Worm (Caenorhabditis elegans) whole organism, late embryonic: ENCODE measurements around the gene F46F5.1.

Experiments
- C38D4.7 ChIP-seq: fragments of 200-800 bp; sonication (Bioruptor generic); optimal IDR thresholded peaks from 2 replicates; lab custom pipeline; 2018; ENCODE audit warnings: mild to moderate bottlenecking, missing genetic modification characterization, moderate library complexity, missing compliant biosample characterization
- Y22D7AL.16 ChIP-seq: sonication (generic microtip); optimal IDR thresholded peaks from 2 replicates; lab custom pipeline; 2016; ENCODE audit warnings: missing genetic modification characterization, missing compliant biosample characterization
- ahr-1 ChIP-seq: sonication (generic microtip); optimal IDR thresholded peaks from 2 replicates; lab custom pipeline; 2016; ENCODE audit warnings: missing genetic modification characterization, missing compliant biosample characterization
- ama-1 ChIP-seq: fragments of 150-350 bp; optimal IDR thresholded peaks from 2 replicates; lab custom pipeline; 2014
- ceh-14 ChIP-seq: sonication (generic microtip); optimal IDR thresholded peaks from 2 replicates; lab custom pipeline; 2016; ENCODE audit warnings: missing genotype, missing genetic modification characterization, missing compliant biosample characterization
- ceh-18 ChIP-seq: sonication (generic microtip); optimal IDR thresholded peaks from 2 replicates; lab custom pipeline; 2016; ENCODE audit warnings: missing genetic modification characterization, missing compliant biosample characterization
- ceh-22 ChIP-seq: sonication (generic microtip); optimal IDR thresholded peaks from 2 replicates; lab custom pipeline; 2017; ENCODE audit warnings: missing biosample characterization, missing genetic modification characterization
- ceh-30 ChIP-seq: fragments of 150-350 bp; optimal IDR thresholded peaks from 2 replicates; lab custom pipeline; 2014; ENCODE audit warnings: missing biosample characterization, missing genetic modification characterization
- ceh-31 ChIP-seq: sonication (generic microtip); optimal IDR thresholded peaks from 2 replicates; lab custom pipeline; 2016; ENCODE audit warnings: missing genetic modification characterization, missing compliant biosample characterization
- ceh-34 ChIP-seq: sonication (generic microtip); optimal IDR thresholded peaks from 2 replicates; lab custom pipeline; 2016; ENCODE audit warnings: mild to moderate bottlenecking, missing genetic modification characterization, missing compliant biosample characterization
- ceh-48 ChIP-seq: sonication (generic microtip); optimal IDR thresholded peaks from 2 replicates; lab custom pipeline; 2016; ENCODE audit warnings: missing genetic modification characterization, inconsistent platforms, missing compliant biosample characterization
- ceh-9 ChIP-seq: sonication (generic microtip); optimal IDR thresholded peaks from 2 replicates; lab custom pipeline; 2016; ENCODE audit warnings: mild to moderate bottlenecking, missing genetic modification characterization, inconsistent platforms, missing compliant biosample characterization
- elt-2 ChIP-seq: sonication (generic microtip); optimal IDR thresholded peaks from 2 replicates; lab custom pipeline; 2016; ENCODE audit warnings: missing genetic modification reagents, missing genetic modification characterization, missing compliant biosample characterization
- elt-4 ChIP-seq: sonication (generic microtip); optimal IDR thresholded peaks from 2 replicates; lab custom pipeline; 2016; ENCODE audit warnings: missing genetic modification characterization, missing compliant biosample characterization
- ets-4 ChIP-seq: sonication (generic microtip); optimal IDR thresholded peaks from 2 replicates; lab custom pipeline; 2016; ENCODE audit warnings: missing genetic modification characterization, missing compliant biosample characterization
- fkh-10 ChIP-seq: fragments of 150-350 bp; optimal IDR thresholded peaks from 2 replicates; lab custom pipeline; 2014; ENCODE audit warnings: missing biosample characterization, missing genetic modification reagents, missing genetic modification characterization
- fkh-6 ChIP-seq: sonication (generic microtip); optimal IDR thresholded peaks from 2 replicates; lab custom pipeline; 2016; ENCODE audit warnings: missing genetic modification characterization, missing compliant biosample characterization
- gmeb-2 ChIP-seq: sonication (generic microtip); optimal IDR thresholded peaks from 2 replicates; lab custom pipeline; 2016; ENCODE audit warnings: missing genetic modification characterization, inconsistent platforms, missing compliant biosample characterization
- hlh-15 ChIP-seq: sonication (generic microtip); optimal IDR thresholded peaks from 2 replicates; lab custom pipeline; 2016; ENCODE audit warnings: missing genetic modification characterization, missing compliant biosample characterization
- hlh-6 ChIP-seq: sonication (generic microtip); optimal IDR thresholded peaks from 2 replicates; lab custom pipeline; 2016; ENCODE audit warnings: missing genotype, missing genetic modification characterization, missing compliant biosample characterization
- hlh-8 ChIP-seq: sonication (generic microtip); optimal IDR thresholded peaks from 2 replicates; lab custom pipeline; 2016; ENCODE audit warnings: missing genotype, missing genetic modification characterization, missing compliant biosample characterization
- lim-6 ChIP-seq: sonication (generic microtip); optimal IDR thresholded peaks from 2 replicates; lab custom pipeline; 2016; ENCODE audit warnings: missing genetic modification characterization, missing compliant biosample characterization
- nfya-1 ChIP-seq: sonication (generic microtip); optimal IDR thresholded peaks from 2 replicates; lab custom pipeline; 2017; ENCODE audit warnings: missing genetic modification characterization, mild to moderate bottlenecking, missing compliant biosample characterization, antibody characterized with exemption, moderate library complexity
- nhr-232 ChIP-seq: sonication (generic microtip); optimal IDR thresholded peaks from 2 replicates; lab custom pipeline; 2016; ENCODE audit warnings: missing genetic modification characterization, missing compliant biosample characterization
- npax-4 ChIP-seq: sonication (generic microtip); optimal IDR thresholded peaks from 2 replicates; lab custom pipeline; 2016; ENCODE audit warnings: missing genetic modification characterization, missing compliant biosample characterization
- pag-3 ChIP-seq: sonication (generic microtip); optimal IDR thresholded peaks from 2 replicates; lab custom pipeline; 2016; ENCODE audit warnings: missing compliant biosample characterization, missing genetic modification characterization, borderline replicate concordance
- pat-9 ChIP-seq: fragments of 200-800 bp; sonication (Bioruptor generic); optimal IDR thresholded peaks from 2 replicates; lab custom pipeline; 2018; ENCODE audit warnings: mild to moderate bottlenecking, missing genetic modification characterization, moderate library complexity, missing compliant biosample characterization
- pax-1 ChIP-seq: fragments of 150-350 bp; optimal IDR thresholded peaks from 2 replicates; lab custom pipeline; 2014; ENCODE audit warnings: missing biosample characterization, missing genetic modification characterization
- pha-4 ChIP-seq: fragments of 150-350 bp; optimal IDR thresholded peaks from 2 replicates; lab custom pipeline; 2018; ENCODE audit warnings: missing biosample characterization, missing genetic modification reagents, missing genetic modification characterization
- rnt-1 ChIP-seq: sonication (generic microtip); optimal IDR thresholded peaks from 2 replicates; lab custom pipeline; 2016; ENCODE audit warnings: missing genetic modification characterization, missing compliant biosample characterization
- sdc-2 ChIP-seq: sonication (generic microtip); optimal IDR thresholded peaks from 2 replicates; lab custom pipeline; 2016; ENCODE audit warnings: missing genotype, missing genetic modification characterization, missing compliant biosample characterization
- sox-2 ChIP-seq: fragments of 200-800 bp; sonication (Bioruptor generic); IDR thresholded peaks from 2 replicates; pipeline ENCODE4 v1.3.6; 2022; ENCODE audit warnings: missing genetic modification reagents, missing genetic modification characterization, missing compliant biosample characterization
- syd-9 ChIP-seq: sonication (generic microtip); optimal IDR thresholded peaks from 2 replicates; lab custom pipeline; 2016; ENCODE audit warnings: mild to moderate bottlenecking, missing genetic modification characterization, moderate library complexity, missing compliant biosample characterization
- tbx-2 ChIP-seq: sonication (generic microtip); optimal IDR thresholded peaks from 2 replicates; lab custom pipeline; 2016; ENCODE audit warnings: missing genetic modification characterization, missing compliant biosample characterization
- tbx-7 ChIP-seq: sonication (generic microtip); optimal IDR thresholded peaks from 2 replicates; lab custom pipeline; 2016; ENCODE audit warnings: missing genotype, missing genetic modification characterization, missing compliant biosample characterization
- ttx-3 ChIP-seq: sonication (generic microtip); optimal IDR thresholded peaks from 2 replicates; lab custom pipeline; 2016; ENCODE audit warnings: missing genetic modification reagents, missing genetic modification characterization, missing compliant biosample characterization
- unc-3 ChIP-seq, 2 experiments: fragments of 200-800 bp in 1 of 2; sonication (Bioruptor generic) in 1 of 2; sonication (generic microtip) in 1 of 2; conservative IDR thresholded peaks in 1 of 2; optimal IDR thresholded peaks in 1 of 2; 2 replicates each; pipeline versions ENCODE4 v1.3.6 to Lab custom; 2016 to 2022; ENCODE audit warnings: missing compliant biosample characterization in 2 of 2, missing genetic modification characterization in 2 of 2, missing genetic modification reagents in 1 of 2
- unc-42 ChIP-seq: sonication (generic microtip); optimal IDR thresholded peaks from 2 replicates; lab custom pipeline; 2016; ENCODE audit warnings: missing genotype, missing genetic modification characterization, missing compliant biosample characterization
- unc-86 ChIP-seq: sonication (generic microtip); optimal IDR thresholded peaks from 2 replicates; lab custom pipeline; 2016; ENCODE audit warnings: missing genetic modification characterization, missing compliant biosample characterization

Gene F46F5.1

ce11 chrII:764385-764784 is 27.3 kb downstream of the F46F5.1 start:
- TF ChIP-seq hlh-8: no peak
- no peak for TF ChIP-seq ets-4 (tag; lab: Kevin White, UChicago)
- peak; percentile 66 for TF ChIP-seq elt-2 (tag; lab: Kevin White, UChicago)

DNA sequence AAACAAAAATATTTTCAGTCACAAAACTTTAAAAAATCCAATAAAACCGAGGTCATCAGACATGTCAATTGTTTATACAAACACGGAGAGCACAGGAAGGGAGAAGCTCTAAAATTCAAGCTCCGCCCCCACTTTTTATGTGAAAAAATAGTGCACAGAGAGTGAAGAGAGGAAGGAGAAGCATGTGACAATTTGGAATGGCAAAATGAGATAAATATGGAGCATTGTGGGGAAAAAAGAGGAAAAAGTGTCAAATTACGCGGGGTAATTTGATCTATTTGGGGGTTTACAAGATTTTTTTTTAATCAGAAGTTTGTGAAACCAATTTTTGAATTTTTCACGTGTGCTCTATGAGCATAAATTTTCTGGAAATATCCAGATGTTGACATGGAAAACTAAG is 28.8 kb downstream of the F46F5.1 start:
- TF ChIP-seq ceh-48: no peak
- TF ChIP-seq unc-86 (tag; lab: Kevin White, UChicago): no peak
- peak; percentile 90 for TF ChIP-seq ceh-34 (tag; lab: Kevin White, UChicago)
- peak; percentile 21 for TF ChIP-seq unc-42

ce11 chrII:760276-760675 is 31.5 kb downstream of the F46F5.1 start:
- TF ChIP-seq nfya-1: no peak
- no peak for TF ChIP-seq gmeb-2 (tag; lab: Kevin White, UChicago)
- no peak for TF ChIP-seq ceh-48
- no peak for TF ChIP-seq elt-4 (tag; lab: Kevin White, UChicago)
- no peak for TF ChIP-seq fkh-6
- no peak for TF ChIP-seq sdc-2 (tag; lab: Kevin White, UChicago)
- no peak for TF ChIP-seq lim-6 (tag; lab: Kevin White, UChicago)
- no peak for TF ChIP-seq nhr-232
- TF ChIP-seq ttx-3: no peak

DNA sequence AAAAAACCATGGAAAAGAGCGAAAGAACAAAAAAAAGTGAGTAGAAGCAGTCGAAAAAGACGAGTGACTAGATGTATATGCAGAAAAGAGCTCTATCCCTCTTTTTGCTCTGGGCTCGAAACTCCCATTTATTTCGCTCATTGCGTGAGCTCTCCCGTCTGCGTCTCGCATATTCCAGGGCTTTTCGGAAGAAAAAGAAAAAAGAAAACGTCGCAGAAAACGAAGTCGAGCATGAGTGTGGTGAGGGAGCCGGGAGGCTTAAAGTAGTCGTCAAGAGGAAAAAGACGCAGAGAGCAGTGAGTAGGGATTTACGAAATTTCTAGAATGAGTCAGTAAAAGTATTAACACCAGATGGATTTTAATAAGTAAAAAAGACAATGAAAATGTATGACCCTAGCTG is 31.9 kb downstream of the F46F5.1 start:
- TF ChIP-seq ets-4 (tag; lab: Kevin White, UChicago): no peak
- peak; percentile 51 for TF ChIP-seq ceh-14 (tag; lab: Kevin White, UChicago)
- no peak for TF ChIP-seq sdc-2 (tag; lab: Kevin White, UChicago)
- TF ChIP-seq ceh-18 (tag; lab: Kevin White, UChicago): peak; percentile 58
- TF ChIP-seq unc-3 (GFP tag; conservative IDR thresholded peaks at IDR 0.05; lab: Robert Waterston, UW): 0 out of 2 replicates have a peak, but pooled peaks have one; percentile 10
- TF ChIP-seq unc-3 (tag; optimal IDR thresholded peaks at IDR 0.05; lab: Kevin White, UChicago): no peak
- TF ChIP-seq nfya-1: peak; percentile 48
- TF ChIP-seq gmeb-2 (tag; lab: Kevin White, UChicago): no peak
- no peak for TF ChIP-seq rnt-1 (tag; lab: Kevin White, UChicago)
- no peak for TF ChIP-seq pag-3
- TF ChIP-seq ceh-30 (tag; lab: Kevin White, UChicago): no peak
- peak; percentile 64 for TF ChIP-seq unc-42
- peak; percentile 61 for TF ChIP-seq ceh-31 (tag; lab: Kevin White, UChicago)
- TF ChIP-seq syd-9 (tag; lab: Kevin White, UChicago): no peak
- TF ChIP-seq npax-4: no peak
- no peak for TF ChIP-seq ahr-1 (tag; lab: Kevin White, UChicago)
- TF ChIP-seq ceh-22 (tag; lab: Kevin White, UChicago): no peak
- no peak for TF ChIP-seq hlh-8

DNA sequence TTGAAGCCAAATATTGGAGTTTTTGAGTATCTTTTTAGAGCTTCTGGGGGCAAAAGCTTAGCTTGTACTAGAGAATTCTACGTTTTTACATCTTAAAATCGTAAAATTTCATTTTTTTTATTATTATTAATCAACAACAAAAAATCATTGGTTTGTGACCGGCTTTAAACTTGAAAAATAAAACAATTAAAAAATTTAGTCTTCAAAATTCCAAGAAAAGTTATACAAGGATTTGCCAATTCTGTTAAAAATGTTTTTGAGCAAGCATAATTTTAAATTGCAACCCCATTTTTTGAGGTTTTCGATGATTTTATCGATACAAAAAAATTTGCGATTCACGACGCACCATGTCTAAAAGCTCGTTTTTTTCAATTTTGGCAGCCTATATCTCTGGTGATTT is 34.5 kb downstream of the F46F5.1 start:
- TF ChIP-seq sox-2 (GFP tag; lab: Robert Waterston, UW): no peak
- no peak for TF ChIP-seq Y22D7AL.16 (tag; lab: Kevin White, UChicago)
- no peak for TF ChIP-seq hlh-15
- TF ChIP-seq tbx-7 (tag; lab: Kevin White, UChicago): no peak
- no peak for TF ChIP-seq C38D4.7 (GFP tag; lab: Kevin White, UChicago)
- TF ChIP-seq hlh-6 (tag; lab: Kevin White, UChicago): no peak
- no peak for TF ChIP-seq fkh-10 (GFP tag; lab: Kevin White, UChicago)
- TF ChIP-seq unc-42: no peak
- TF ChIP-seq elt-2 (tag; lab: Kevin White, UChicago): no peak
- no peak for TF ChIP-seq tbx-2 (tag; lab: Kevin White, UChicago)
- no peak for TF ChIP-seq pax-1 (tag; lab: Kevin White, UChicago)
- no peak for TF ChIP-seq ama-1 (lab: Kevin White, UChicago)
- TF ChIP-seq pha-4 (tag; lab: Kevin White, UChicago): no peak
- no peak for TF ChIP-seq ceh-9 (tag; lab: Kevin White, UChicago)
- TF ChIP-seq unc-3 (GFP tag; conservative IDR thresholded peaks at IDR 0.05; lab: Robert Waterston, UW): no peak
- TF ChIP-seq unc-3 (tag; optimal IDR thresholded peaks at IDR 0.05; lab: Kevin White, UChicago): no peak
- no peak for TF ChIP-seq pat-9
- TF ChIP-seq, all 69 proteins: peak for 0
